Worm (Caenorhabditis elegans) whole organism, midembryonic: ENCODE results near the gene Y47D7A.15.

ENCODE experiments used
- T22C8.4 ChIP-seq: fragments of 200-800 bp; sonication (Bioruptor generic); IDR thresholded peaks from 2 replicates; pipeline ENCODE4 v1.3.6; 2022; ENCODE audit warnings: missing genetic modification characterization, missing compliant biosample characterization
- cog-1 ChIP-seq: sonication (generic microtip); optimal IDR thresholded peaks from 2 replicates; lab custom pipeline; 2016; ENCODE audit warnings: missing genetic modification characterization, missing compliant biosample characterization
- flt-1 ChIP-seq: fragments of 200-800 bp; sonication (Bioruptor generic); IDR thresholded peaks from 2 replicates; pipeline ENCODE4 v1.3.6; 2022; ENCODE audit warnings: missing genetic modification characterization, missing compliant biosample characterization
- klf-2 ChIP-seq: fragments of 200-800 bp; sonication (Bioruptor generic); conservative IDR thresholded peaks from 2 replicates; pipeline ENCODE4 v1.3.6; 2022; ENCODE audit warnings: missing genetic modification reagents, missing genetic modification characterization, missing compliant biosample characterization
- med-1 ChIP-seq: sonication (generic microtip); optimal IDR thresholded peaks from 2 replicates; lab custom pipeline; 2017; ENCODE audit warnings: missing genetic modification characterization, mild to moderate bottlenecking, missing compliant biosample characterization, antibody characterized with exemption, missing genetic modification reagents; ENCODE audit not compliant: insufficient read depth
- ref-1 ChIP-seq: fragments of 200-800 bp; sonication (Bioruptor generic); conservative IDR thresholded peaks from 2 replicates; pipeline ENCODE4 v1.3.6; 2022; ENCODE audit warnings: missing genetic modification reagents, missing genetic modification characterization, missing compliant biosample characterization
- tab-1 ChIP-seq: fragments of 200-800 bp; sonication (Bioruptor generic); IDR thresholded peaks from 2 replicates; pipeline ENCODE4 v1.3.6; 2022; ENCODE audit warnings: missing genetic modification characterization, missing compliant biosample characterization
- ztf-23 ChIP-seq: fragments of 200-800 bp; sonication (Bioruptor generic); IDR thresholded peaks from 2 replicates; pipeline ENCODE4 v1.3.6; 2022; ENCODE audit warnings: missing genetic modification reagents, missing genetic modification characterization, missing compliant biosample characterization
- ztf-29 ChIP-seq: fragments of 200-800 bp; sonication (Bioruptor generic); IDR thresholded peaks from 2 replicates; pipeline ENCODE4 v1.3.6; 2022; ENCODE audit warnings: missing genetic modification reagents, missing genetic modification characterization, missing compliant biosample characterization

The Y47D7A.15 gene

ce11 chrV:4435411-4435981, 2.5 kb upstream of the Y47D7A.15 start, which contains the start of gene Y47D7A.13:
Gene Y47D7A.13 (minus strand): TSS chrV:4435927.
- TF ChIP-seq ztf-23 (GFP tag; lab: Robert Waterston, UW) (no peak), klf-2 (GFP tag; lab: Robert Waterston, UW) (no peak), tab-1 (no peak), T22C8.4 (GFP tag; lab: Robert Waterston, UW) (no peak), med-1 (no peak), ref-1 (GFP tag; lab: Robert Waterston, UW) (no peak), flt-1 (GFP tag; lab: Robert Waterston, UW) (no peak), cog-1 (tag; lab: Kevin White, UChicago) (no peak), ztf-29 (GFP tag; lab: Robert Waterston, UW) (no peak)

- no peak for TF ChIP-seq ztf-29 (GFP tag; lab: Robert Waterston, UW)
- TF ChIP-seq T22C8.4 (GFP tag; lab: Robert Waterston, UW), result no peak
- TF ChIP-seq ref-1 (GFP tag; lab: Robert Waterston, UW), result no peak
- no peak for TF ChIP-seq tab-1
- no peak for TF ChIP-seq ztf-23 (GFP tag; lab: Robert Waterston, UW)
- no peak for TF ChIP-seq flt-1 (GFP tag; lab: Robert Waterston, UW)
- no peak for TF ChIP-seq med-1
- no peak for TF ChIP-seq klf-2 (GFP tag; lab: Robert Waterston, UW)
- no peak for TF ChIP-seq cog-1 (tag; lab: Kevin White, UChicago)
Measured at ce11 chrV:4429576-4429975, 3.4 kb downstream of the Y47D7A.15 start, which contains the start of gene Y47D7A.12. Gene Y47D7A.12 (minus strand): TSS chrV:4429676.

ce11 chrV:4428202-4428601, 4.8 kb downstream of the Y47D7A.15 start, which contains the start of gene Y47D7A.11:
Gene Y47D7A.11 (minus strand): TSS chrV:4428302.
- no peak for TF ChIP-seq cog-1 (tag; lab: Kevin White, UChicago)
- TF ChIP-seq ztf-23 (GFP tag; lab: Robert Waterston, UW), result no peak
- no peak for TF ChIP-seq med-1
- no peak for TF ChIP-seq T22C8.4 (GFP tag; lab: Robert Waterston, UW)
- no peak for TF ChIP-seq tab-1
- TF ChIP-seq klf-2 (GFP tag; lab: Robert Waterston, UW), result no peak
- no peak for TF ChIP-seq flt-1 (GFP tag; lab: Robert Waterston, UW)
- TF ChIP-seq ztf-29 (GFP tag; lab: Robert Waterston, UW), result no peak
- TF ChIP-seq ref-1 (GFP tag; lab: Robert Waterston, UW), result no peak

ce11 chrV:4423860-4424401, 9.1 kb downstream of the Y47D7A.15 start, which contains the start of the genes Y47D7A.9 and Y47D7A.19:
Gene Y47D7A.9 (minus strand): TSS chrV:4423960.
Gene Y47D7A.19 (plus strand): TSS chrV:4424351.
- TF ChIP-seq tab-1, result no peak
- no peak for TF ChIP-seq cog-1 (tag; lab: Kevin White, UChicago)
- no peak for TF ChIP-seq ztf-23 (GFP tag; lab: Robert Waterston, UW)
- TF ChIP-seq klf-2 (GFP tag; lab: Robert Waterston, UW), result no peak
- TF ChIP-seq flt-1 (GFP tag; lab: Robert Waterston, UW), result no peak
- TF ChIP-seq T22C8.4 (GFP tag; lab: Robert Waterston, UW), result no peak
- no peak for TF ChIP-seq med-1
- TF ChIP-seq ztf-29 (GFP tag; lab: Robert Waterston, UW), result no peak
- no peak for TF ChIP-seq ref-1 (GFP tag; lab: Robert Waterston, UW)

ce11 chrV:4423087-4423486, 9.9 kb downstream of the Y47D7A.15 start:
- no peak for TF ChIP-seq klf-2 (GFP tag; lab: Robert Waterston, UW)
- no peak for TF ChIP-seq T22C8.4 (GFP tag; lab: Robert Waterston, UW)
- TF ChIP-seq ztf-29 (GFP tag; lab: Robert Waterston, UW), result no peak
- no peak for TF ChIP-seq tab-1
- TF ChIP-seq flt-1 (GFP tag; lab: Robert Waterston, UW), result no peak
- no peak for TF ChIP-seq med-1
- TF ChIP-seq cog-1 (tag; lab: Kevin White, UChicago), result no peak
- TF ChIP-seq ztf-23 (GFP tag; lab: Robert Waterston, UW), result no peak
- TF ChIP-seq ref-1 (GFP tag; lab: Robert Waterston, UW), result no peak

- TF ChIP-seq ztf-29 (GFP tag; lab: Robert Waterston, UW) (no peak), ztf-23 (GFP tag; lab: Robert Waterston, UW) (no peak), T22C8.4 (GFP tag; lab: Robert Waterston, UW) (no peak), ref-1 (GFP tag; lab: Robert Waterston, UW) (no peak), med-1 (no peak), tab-1 (no peak), klf-2 (GFP tag; lab: Robert Waterston, UW) (no peak), flt-1 (GFP tag; lab: Robert Waterston, UW) (no peak), cog-1 (tag; lab: Kevin White, UChicago) (no peak)
Measured at ce11 chrV:4422127-4422526, 10.9 kb downstream of the Y47D7A.15 start, which contains the start of gene skr-7. Gene skr-7 (plus strand): TSS chrV:4422427.

ce11 chrV:4421475-4421874, 11.5 kb downstream of the Y47D7A.15 start, which contains the start of gene skr-14:
Gene skr-14 (minus strand): TSS chrV:4421575.
- TF ChIP-seq klf-2 (GFP tag; lab: Robert Waterston, UW) (no peak), ztf-23 (GFP tag; lab: Robert Waterston, UW) (no peak), flt-1 (GFP tag; lab: Robert Waterston, UW) (no peak), med-1 (no peak)

- TF ChIP-seq ztf-23 (GFP tag; lab: Robert Waterston, UW) (no peak), med-1 (no peak), cog-1 (tag; lab: Kevin White, UChicago) (no peak), ztf-29 (GFP tag; lab: Robert Waterston, UW) (no peak), tab-1 (no peak), flt-1 (GFP tag; lab: Robert Waterston, UW) (no peak), T22C8.4 (GFP tag; lab: Robert Waterston, UW) (no peak), ref-1 (GFP tag; lab: Robert Waterston, UW) (no peak), klf-2 (GFP tag; lab: Robert Waterston, UW) (no peak)
Measured at ce11 chrV:4419767-4420322, 13.1 kb downstream of the Y47D7A.15 start, which contains the start of the genes Y47D7A.7 and Y47D7A.2. Gene Y47D7A.7 (minus strand): TSS chrV:4419867. Gene Y47D7A.2 (plus strand): TSS chrV:4420272.

ce11 chrV:4418116-4418515, 14.9 kb downstream of the Y47D7A.15 start, which contains the start of gene Y47D7A.6:
Gene Y47D7A.6 (minus strand): TSS chrV:4418216.
- TF ChIP-seq cog-1 (tag; lab: Kevin White, UChicago) (no peak), ztf-23 (GFP tag; lab: Robert Waterston, UW) (no peak), flt-1 (GFP tag; lab: Robert Waterston, UW) (no peak), ref-1 (GFP tag; lab: Robert Waterston, UW) (no peak), klf-2 (GFP tag; lab: Robert Waterston, UW) (no peak), T22C8.4 (GFP tag; lab: Robert Waterston, UW) (no peak), ztf-29 (GFP tag; lab: Robert Waterston, UW) (no peak), med-1 (no peak), tab-1 (no peak)
